Fruit fly (Drosophila melanogaster) whole organism, embryonic: Measurements from ENCODE around the gene Rtnl1.

Source experiments
- ATbp ChIP-seq: fragments of 200-800 bp; sonication (Bioruptor generic); optimal IDR thresholded peaks from 2 replicates; lab custom pipeline; 2017; ENCODE audit warnings: missing biosample characterization, mild to moderate bottlenecking, missing genetic modification characterization, missing genetic modification reagents
- Ada2b ChIP-seq: fragments of 200-800 bp; sonication (Bioruptor generic); IDR thresholded peaks from 2 replicates; pipeline ENCODE4 v1.3.6; 2022; ENCODE audit warnings: missing biosample characterization, missing genetic modification characterization
- Aef1 ChIP-seq: fragments of 200-800 bp; sonication (Bioruptor generic); IDR thresholded peaks from 3 replicates; pipeline ENCODE4 v1.3.6; 2022; ENCODE audit warnings: missing biosample characterization, missing genetic modification characterization
- CG10209 ChIP-seq: fragments of 200-800 bp; sonication (Bioruptor generic); optimal IDR thresholded peaks from 3 replicates; lab custom pipeline; 2017; ENCODE audit warnings: missing biosample characterization, mild to moderate bottlenecking, missing genetic modification characterization, missing genetic modification reagents
- CG10654 ChIP-seq: fragments of 200-800 bp; sonication (Bioruptor generic); optimal IDR thresholded peaks from 2 replicates; lab custom pipeline; 2016; ENCODE audit warnings: missing biosample characterization, missing genetic modification characterization
- CG11504 ChIP-seq: fragments of 200-800 bp; sonication (Bioruptor generic); optimal IDR thresholded peaks from 3 replicates; lab custom pipeline; 2019; ENCODE audit warnings: missing biosample characterization, mild to moderate bottlenecking, missing genetic modification characterization, moderate library complexity
- CG11560 ChIP-seq: fragments of 200-800 bp; sonication (Bioruptor generic); IDR thresholded peaks from 3 replicates; pipeline ENCODE4 v1.3.6; 2022; ENCODE audit warnings: missing biosample characterization, missing genetic modification characterization
- CG11695 ChIP-seq: fragments of 200-800 bp; sonication (Bioruptor generic); IDR thresholded peaks from 3 replicates; pipeline ENCODE4 v1.3.6; 2022; ENCODE audit warnings: missing biosample characterization, missing genetic modification characterization
- CG11696 ChIP-seq: fragments of 200-800 bp; sonication (Bioruptor generic); IDR thresholded peaks from 2 replicates; pipeline ENCODE4 v1.3.6; 2022; ENCODE audit warnings: missing biosample characterization, missing genetic modification characterization
- CG12155 ChIP-seq: fragments of 200-800 bp; sonication (Bioruptor generic); optimal IDR thresholded peaks from 3 replicates; lab custom pipeline; 2016; ENCODE audit warnings: missing biosample characterization, missing genetic modification characterization
- CG1603 ChIP-seq: fragments of 200-800 bp; sonication (Bioruptor generic); optimal IDR thresholded peaks from 2 replicates; lab custom pipeline; 2019; ENCODE audit warnings: missing biosample characterization, mild to moderate bottlenecking, missing genetic modification characterization, moderate library complexity
- CG16863 ChIP-seq: fragments of 200-800 bp; sonication (Bioruptor generic); optimal IDR thresholded peaks from 3 replicates; lab custom pipeline; 2016; ENCODE audit warnings: missing biosample characterization, missing genetic modification characterization
- CG17328 ChIP-seq: fragments of 200-800 bp; sonication (Bioruptor generic); IDR thresholded peaks from 2 replicates; pipeline ENCODE4 v1.3.6; 2022; ENCODE audit warnings: missing biosample characterization, missing genetic modification characterization
- CG2120 ChIP-seq: fragments of 200-800 bp; sonication (Bioruptor generic); optimal IDR thresholded peaks from 3 replicates; lab custom pipeline; 2016; ENCODE audit warnings: missing biosample characterization, missing genetic modification characterization
- CG3163 ChIP-seq: fragments of 200-800 bp; sonication (Bioruptor generic); optimal IDR thresholded peaks from 3 replicates; lab custom pipeline; 2016; ENCODE audit warnings: missing biosample characterization, missing genetic modification characterization
- CG6272 ChIP-seq: fragments of 200-800 bp; sonication (Bioruptor generic); IDR thresholded peaks from 2 replicates; pipeline ENCODE4 v1.3.6; 2022; ENCODE audit warnings: missing biosample characterization, missing genetic modification characterization
- CG6654 ChIP-seq: fragments of 200-800 bp; sonication (Bioruptor generic); optimal IDR thresholded peaks from 2 replicates; lab custom pipeline; 2017; ENCODE audit warnings: missing biosample characterization, mild to moderate bottlenecking, missing genetic modification characterization
- CG7745 ChIP-seq: fragments of 200-800 bp; sonication (Bioruptor generic); optimal IDR thresholded peaks from 2 replicates; lab custom pipeline; 2018; ENCODE audit warnings: missing biosample characterization, mild to moderate bottlenecking, missing genetic modification characterization, moderate library complexity
- Drgx ChIP-seq: fragments of 200-800 bp; sonication (Bioruptor generic); IDR thresholded peaks from 2 replicates; pipeline ENCODE4 v1.3.6; 2022; ENCODE audit warnings: missing biosample characterization, missing genetic modification characterization
- HLH3B ChIP-seq: fragments of 200-800 bp; sonication (Bioruptor generic); IDR thresholded peaks from 2 replicates; pipeline ENCODE4 v1.3.6; 2022; ENCODE audit warnings: missing biosample characterization, missing genetic modification characterization
- Med ChIP-seq: fragments of 200-800 bp; sonication (Bioruptor generic); peaks from one replicate; lab custom pipeline; 2016; ENCODE audit warnings: missing biosample characterization, missing genetic modification characterization, mild to moderate bottlenecking, inconsistent platforms, moderate library complexity
- NK7.1 ChIP-seq: fragments of 200-800 bp; sonication (Bioruptor generic); optimal IDR thresholded peaks from 3 replicates; lab custom pipeline; 2016; ENCODE audit warnings: missing biosample characterization, missing genetic modification characterization
- Oli ChIP-seq: fragments of 200-800 bp; sonication (Bioruptor generic); optimal IDR thresholded peaks from 2 replicates; lab custom pipeline; 2018; ENCODE audit warnings: missing biosample characterization, mild to moderate bottlenecking, missing genetic modification characterization, moderate library complexity
- Ptx1 ChIP-seq: fragments of 200-800 bp; sonication (Bioruptor generic); IDR thresholded peaks from 2 replicates; pipeline ENCODE4 v1.3.6; 2022; ENCODE audit warnings: missing biosample characterization, missing genetic modification characterization
- Sox102F ChIP-seq: fragments of 200-800 bp; sonication (Bioruptor generic); optimal IDR thresholded peaks from 2 replicates; lab custom pipeline; 2018; ENCODE audit warnings: missing biosample characterization, mild to moderate bottlenecking, missing genetic modification characterization, moderate library complexity
- Spps ChIP-seq: fragments of 200-800 bp; sonication (Bioruptor generic); optimal IDR thresholded peaks from 2 replicates; lab custom pipeline; 2018; ENCODE audit warnings: missing biosample characterization, mild to moderate bottlenecking, missing genetic modification characterization
- Xrp1 ChIP-seq: fragments of 200-800 bp; sonication (Bioruptor generic); IDR thresholded peaks from 2 replicates; pipeline ENCODE4 v1.3.6; 2022; ENCODE audit warnings: missing biosample characterization, missing genetic modification characterization
- ap ChIP-seq: fragments of 200-800 bp; sonication (Bioruptor generic); IDR thresholded peaks from 2 replicates; pipeline ENCODE4 v1.3.6; 2022; ENCODE audit warnings: missing biosample characterization, missing genetic modification characterization
- bsh ChIP-seq, 2 experiments: fragments of 200-800 bp; sonication (Bioruptor generic); optimal IDR thresholded peaks; 2 replicates each; lab custom pipeline; 2017 to 2018; ENCODE audit warnings: mild to moderate bottlenecking in 2 of 2, missing biosample characterization in 2 of 2, missing genetic modification characterization in 2 of 2, moderate library complexity in 1 of 2
- cas ChIP-seq: fragments of 200-800 bp; sonication (Bioruptor generic); IDR thresholded peaks from 2 replicates; pipeline ENCODE4 v1.3.6; 2022; ENCODE audit warnings: missing biosample characterization, missing genetic modification characterization
- cato ChIP-seq: fragments of 200-800 bp; sonication (Bioruptor generic); optimal IDR thresholded peaks from 2 replicates; lab custom pipeline; 2016; ENCODE audit warnings: missing biosample characterization, missing genetic modification characterization, borderline replicate concordance
- ci ChIP-seq: fragments of 200-800 bp; sonication (Bioruptor generic); IDR thresholded peaks from 3 replicates; pipeline ENCODE4 v1.3.6; 2022; ENCODE audit warnings: missing biosample characterization, missing genetic modification characterization
- esg ChIP-seq: fragments of 200-800 bp; sonication (Bioruptor generic); conservative IDR thresholded peaks from 2 replicates; pipeline ENCODE4 v1.3.6; 2022; ENCODE audit warnings: missing biosample characterization, missing genetic modification characterization
- gem ChIP-seq: fragments of 200-800 bp; sonication (Bioruptor generic); optimal IDR thresholded peaks from 2 replicates; lab custom pipeline; 2019; ENCODE audit warnings: missing biosample characterization, mild to moderate bottlenecking, missing genetic modification characterization, moderate library complexity
- grau ChIP-seq: fragments of 200-800 bp; optimal IDR thresholded peaks from 3 replicates; lab custom pipeline; 2019; ENCODE audit warnings: missing biosample characterization, mild to moderate bottlenecking, missing genetic modification characterization, moderate library complexity
- ken ChIP-seq: fragments of 200-800 bp; sonication (Bioruptor generic); IDR thresholded peaks from 3 replicates; pipeline ENCODE4 v1.3.6; 2022; ENCODE audit warnings: missing biosample characterization, missing genetic modification characterization
- lov ChIP-seq, 2 experiments: fragments of 200-800 bp in 1 of 2; fragments of >200 bp in 1 of 2; sonication (Bioruptor generic) in 1 of 2; IDR thresholded peaks in 1 of 2; optimal IDR thresholded peaks in 1 of 2; 2 replicates in 1 of 2; 3 replicates in 1 of 2; pipeline versions ENCODE4 v1.3.6 to Lab custom; 2017 to 2022; ENCODE audit warnings: missing biosample characterization in 1 of 2, missing genetic modification characterization in 1 of 2
- nerfin-2 ChIP-seq: fragments of 200-800 bp; sonication (Bioruptor generic); IDR thresholded peaks from 2 replicates; pipeline ENCODE4 v1.3.6; 2022; ENCODE audit warnings: missing biosample characterization, missing genetic modification characterization; ENCODE audit not compliant: partially characterized antibody
- phol ChIP-seq: fragments of 200-800 bp; sonication (Bioruptor generic); optimal IDR thresholded peaks from 3 replicates; lab custom pipeline; 2018; ENCODE audit warnings: missing biosample characterization, mild to moderate bottlenecking, missing genetic modification characterization, moderate library complexity
- repo ChIP-seq: fragments of 200-800 bp; sonication (Bioruptor generic); optimal IDR thresholded peaks from 2 replicates; lab custom pipeline; 2016; ENCODE audit warnings: missing biosample characterization, missing genetic modification characterization
- row ChIP-seq: fragments of 200-800 bp; sonication (Bioruptor generic); IDR thresholded peaks from 3 replicates; pipeline ENCODE4 v1.3.6; 2022; ENCODE audit warnings: missing biosample characterization, missing genetic modification characterization
- sens ChIP-seq: fragments of 200-800 bp; sonication (Bioruptor generic); peaks from one replicate; lab custom pipeline; 2016; ENCODE audit warnings: missing biosample characterization, missing genetic modification characterization
- sisA ChIP-seq: fragments of 200-800 bp; sonication (Bioruptor generic); IDR thresholded peaks from 2 replicates; pipeline ENCODE4 v1.3.6; 2022; ENCODE audit warnings: missing biosample characterization, missing genetic modification characterization
- slbo ChIP-seq: fragments of 200-800 bp; sonication (Bioruptor generic); IDR thresholded peaks from 2 replicates; pipeline ENCODE4 v1.3.6; 2022; ENCODE audit warnings: missing biosample characterization, missing genetic modification characterization
- tgo ChIP-seq: fragments of 200-800 bp; sonication (Bioruptor generic); IDR thresholded peaks from 3 replicates; pipeline ENCODE4 v1.3.6; 2022; ENCODE audit warnings: missing biosample characterization, missing genetic modification characterization
- tio ChIP-seq: fragments of 200-800 bp; sonication (Bioruptor generic); optimal IDR thresholded peaks from 2 replicates; lab custom pipeline; 2017; ENCODE audit warnings: missing biosample characterization, missing genetic modification characterization, inconsistent platforms
- zf30C ChIP-seq: fragments of 200-800 bp; sonication (Bioruptor generic); optimal IDR thresholded peaks from 3 replicates; lab custom pipeline; 2018; ENCODE audit warnings: missing biosample characterization, mild to moderate bottlenecking, missing genetic modification characterization
- zfh2 ChIP-seq: fragments of 200-800 bp; sonication (Bioruptor generic); optimal IDR thresholded peaks from 2 replicates; lab custom pipeline; 2016; ENCODE audit warnings: missing biosample characterization, missing genetic modification characterization

Rtnl1 gene

dm6 chr2L:5002711-5003402 is 6.7 kb downstream of the Rtnl1 start:
- TF ChIP-seq Sox102F (GFP tag; lab: Kevin White, UChicago) (peak; percentile 29), NK7.1 (GFP tag; lab: Kevin White, UChicago) (no peak), CG11696 (GFP tag; lab: Robert Waterston, UW) (peak; percentile 54; the same call in 1 of the 2 replicates), Spps (tag; lab: Kevin White, UChicago) (no peak), Ada2b (GFP tag; lab: Robert Waterston, UW) (peak; percentile 38; the same call in 1 of the 2 replicates), bsh (GFP tag; optimal IDR thresholded peaks at IDR 0.05; lab: Kevin White, UChicago) (peak in 1 of 2 experiments; percentile 19), phol (tag; lab: Kevin White, UChicago) (no peak), ci (GFP tag; lab: Robert Waterston, UW) (0 out of 3 replicates have a peak, but pooled peaks have one; percentile 40), lov (optimal IDR thresholded peaks at IDR 0.05; lab: Kevin White, UChicago) (no peak), lov (GFP tag; IDR thresholded peaks at IDR 0.05; lab: Robert Waterston, UW) (0 out of 3 replicates have a peak, but pooled peaks have one; percentile 25), CG16863 (GFP tag; lab: Kevin White, UChicago) (no peak), esg (GFP tag; lab: Robert Waterston, UW) (0 out of 2 replicates have a peak, but pooled peaks have one; percentile 17), CG1603 (tag; lab: Kevin White, UChicago) (peak; percentile 19), ken (GFP tag; lab: Robert Waterston, UW) (0 out of 3 replicates have a peak, but pooled peaks have one; percentile 5), grau (tag; lab: Kevin White, UChicago) (peak; percentile 1), sens (peak; percentile 72), Oli (tag; lab: Kevin White, UChicago) (peak; percentile 7), repo (GFP tag; lab: Kevin White, UChicago) (no peak), CG2120 (peak; percentile 5), Ptx1 (GFP tag; lab: Robert Waterston, UW) (no peak), HLH3B (peak; percentile 35; the same call in 1 of the 2 replicates), cas (GFP tag; lab: Robert Waterston, UW) (0 out of 2 replicates have a peak, but pooled peaks have one; percentile 16), gem (peak; percentile 21), Aef1 (GFP tag; lab: Robert Waterston, UW) (no peak), Drgx (GFP tag; lab: Robert Waterston, UW) (peak; percentile 70), tgo (0 out of 3 replicates have a peak, but pooled peaks have one; percentile 13), CG12155 (GFP tag; lab: Kevin White, UChicago) (no peak), sisA (GFP tag; lab: Robert Waterston, UW) (peak; percentile 31; the same call in 1 of the 2 replicates), cato (GFP tag; lab: Kevin White, UChicago) (no peak), CG11504 (peak; percentile 15), Med (peak; percentile 27), CG10209 (GFP tag; lab: Kevin White, UChicago) (peak; percentile 3), CG6272 (GFP tag; lab: Robert Waterston, UW) (no peak), CG17328 (GFP tag; lab: Robert Waterston, UW) (0 out of 2 replicates have a peak, but pooled peaks have one; percentile 40), CG11560 (tag; lab: Robert Waterston, UW) (no peak), CG7745 (tag; lab: Kevin White, UChicago) (no peak), ATbp (GFP tag; lab: Kevin White, UChicago) (peak; percentile 27), ap (no peak), tio (GFP tag; lab: Kevin White, UChicago) (peak; percentile 4), zfh2 (GFP tag; lab: Kevin White, UChicago) (peak; percentile 19), slbo (GFP tag; lab: Robert Waterston, UW) (no peak), nerfin-2 (GFP tag; lab: Robert Waterston, UW) (no peak), CG10654 (GFP tag; lab: Kevin White, UChicago) (no peak), CG3163 (GFP tag; lab: Kevin White, UChicago) (no peak), CG6654 (no peak), CG11695 (GFP tag; lab: Robert Waterston, UW) (0 out of 3 replicates have a peak, but pooled peaks have one; percentile 23), zf30C (GFP tag; lab: Kevin White, UChicago) (no peak), Xrp1 (GFP tag; lab: Robert Waterston, UW) (no peak), row (GFP tag; lab: Robert Waterston, UW) (peak; percentile 34; the same call in 1 of the 3 replicates)
